Fruit fly (Drosophila melanogaster) whole organism, pupa: ENCODE measurements around the gene Nha2.
A peak's percentile ranks its signal among the peaks of the same experiment; 100 is the strongest.

ENCODE experiments used
- CG13204 ChIP-seq: fragments of 200-800 bp; sonication (Bioruptor generic); optimal IDR thresholded peaks from 2 replicates; lab custom pipeline; 2018; ENCODE audit warnings: missing biosample characterization, mild to moderate bottlenecking, missing genetic modification characterization, moderate library complexity
- CG14655 ChIP-seq: fragments of 200-800 bp; sonication (Bioruptor generic); optimal IDR thresholded peaks from 3 replicates; lab custom pipeline; 2017; ENCODE audit warnings: mild to moderate bottlenecking, missing biosample characterization, missing genetic modification reagents, missing genetic modification characterization
- CG4496 ChIP-seq: fragments of 200-800 bp; sonication (Bioruptor generic); IDR thresholded peaks from 3 replicates; pipeline ENCODE4 v1.3.6; 2022; ENCODE audit warnings: missing biosample characterization, missing genetic modification characterization
- CG8159 ChIP-seq: fragments of 200-800 bp; sonication (Bioruptor generic); optimal IDR thresholded peaks from 3 replicates; lab custom pipeline; 2018; ENCODE audit warnings: missing biosample characterization, mild to moderate bottlenecking, missing genetic modification characterization, moderate library complexity
- CG9948 ChIP-seq: fragments of 200-800 bp; sonication (Bioruptor generic); optimal IDR thresholded peaks from 2 replicates; lab custom pipeline; 2018; ENCODE audit warnings: missing biosample characterization, mild to moderate bottlenecking, missing genetic modification characterization, moderate library complexity
- D1 ChIP-seq: fragments of 200-800 bp; sonication (Bioruptor generic); optimal IDR thresholded peaks from 2 replicates; lab custom pipeline; 2018; ENCODE audit warnings: missing biosample characterization, mild to moderate bottlenecking, missing genetic modification characterization, moderate library complexity
- Snoo ChIP-seq: fragments of 200-800 bp; sonication (Bioruptor generic); optimal IDR thresholded peaks from 3 replicates; lab custom pipeline; 2017; ENCODE audit warnings: missing biosample characterization, mild to moderate bottlenecking, missing genetic modification characterization, inconsistent platforms
- gl ChIP-seq: fragments of 200-800 bp; sonication (Bioruptor generic); optimal IDR thresholded peaks from 2 replicates; lab custom pipeline; 2018; ENCODE audit warnings: missing biosample characterization, mild to moderate bottlenecking, missing genetic modification characterization
- rn ChIP-seq: fragments of 200-800 bp; sonication (Bioruptor generic); IDR thresholded peaks from 2 replicates; pipeline ENCODE4 v1.3.6; 2022; ENCODE audit warnings: missing biosample characterization, missing genetic modification characterization

DNA sequence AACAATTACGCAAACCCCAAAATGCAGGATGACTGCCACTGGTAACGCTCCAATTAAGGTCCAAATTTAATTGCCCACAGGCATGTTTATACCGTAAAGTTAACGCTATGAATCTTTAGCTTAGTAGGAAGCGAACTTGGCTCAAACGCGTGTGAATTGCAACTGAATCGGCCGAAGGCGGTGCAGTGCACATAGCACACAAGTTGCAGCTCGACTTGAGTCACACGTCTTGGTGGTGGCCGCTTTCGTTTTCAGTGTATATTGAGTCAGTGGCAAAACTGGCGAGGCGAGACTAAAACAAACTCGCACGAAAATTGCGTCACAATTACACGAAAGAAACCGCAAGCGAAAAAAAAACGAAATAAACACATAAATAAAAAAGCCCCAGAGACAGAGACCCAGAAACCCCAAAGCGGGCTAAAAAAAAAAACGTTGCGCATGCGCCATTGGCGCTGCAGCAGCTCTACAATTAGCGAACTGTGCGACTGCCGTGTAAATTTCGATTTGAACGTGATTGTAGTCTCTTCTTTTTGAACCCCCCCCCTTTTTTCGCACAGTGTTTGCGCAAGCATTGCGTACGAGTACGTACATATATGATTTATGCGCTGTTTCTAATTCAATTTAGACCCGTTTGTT lies 11.3 kb upstream of the Nha2 start:
- TF ChIP-seq gl (tag; lab: Kevin White, UChicago) (no peak), CG9948 (tag; lab: Kevin White, UChicago) (no peak), D1 (tag; lab: Kevin White, UChicago) (no peak), CG13204 (GFP tag; lab: Kevin White, UChicago) (no peak), Snoo (tag; lab: Kevin White, UChicago) (no peak), rn (peak; percentile 37; the same call in 1 of the 2 replicates), CG4496 (GFP tag; lab: Robert Waterston, UW) (peak; percentile 83), CG14655 (GFP tag; lab: Kevin White, UChicago) (peak; percentile 26), CG8159 (tag; lab: Kevin White, UChicago) (no peak)
